Fruit fly (Drosophila melanogaster) whole organism, prepupa: Measurements from ENCODE around the gene CG13833.

ENCODE experiments used
- CG10631 ChIP-seq: fragments of 200-800 bp; sonication (Bioruptor generic); optimal IDR thresholded peaks from 2 replicates; lab custom pipeline; 2016; ENCODE audit warnings: missing biosample characterization, missing genetic modification characterization
- CG11902 ChIP-seq: fragments of 200-800 bp; sonication (Bioruptor generic); optimal IDR thresholded peaks from 3 replicates; lab custom pipeline; 2016; ENCODE audit warnings: missing biosample characterization, missing genetic modification characterization
- CG16779 ChIP-seq: fragments of 200-800 bp; sonication (Bioruptor generic); optimal IDR thresholded peaks from 3 replicates; lab custom pipeline; 2017; ENCODE audit warnings: missing biosample characterization, mild to moderate bottlenecking, missing genetic modification characterization
- CG32006 ChIP-seq: fragments of 200-800 bp; sonication (Bioruptor generic); optimal IDR thresholded peaks from 3 replicates; lab custom pipeline; 2017; ENCODE audit warnings: missing biosample characterization, mild to moderate bottlenecking, missing genetic modification characterization
- CG6854 ChIP-seq: fragments of 200-800 bp; sonication (Bioruptor generic); optimal IDR thresholded peaks from 2 replicates; lab custom pipeline; 2017; ENCODE audit warnings: missing biosample characterization, mild to moderate bottlenecking, missing genetic modification characterization
- Eip78C ChIP-seq: fragments of 200-800 bp; sonication (Bioruptor generic); peaks from one replicate; lab custom pipeline; 2016; ENCODE audit warnings: missing biosample characterization, missing genetic modification characterization
- Ets21C ChIP-seq: fragments of 200-800 bp; sonication (Bioruptor generic); optimal IDR thresholded peaks from 3 replicates; lab custom pipeline; 2016; ENCODE audit warnings: missing biosample characterization, missing genetic modification characterization
- Gug ChIP-seq: fragments of 200-800 bp; sonication (Bioruptor generic); IDR thresholded peaks from 2 replicates; pipeline ENCODE4 v1.3.6; 2022; ENCODE audit warnings: missing biosample characterization, missing genetic modification characterization
- OdsH ChIP-seq: fragments of 200-800 bp; sonication (Bioruptor generic); optimal IDR thresholded peaks from 3 replicates; lab custom pipeline; 2016; ENCODE audit warnings: missing biosample characterization, missing genetic modification characterization
- Sox15 ChIP-seq: fragments of 200-800 bp; sonication (Bioruptor generic); optimal IDR thresholded peaks from 3 replicates; lab custom pipeline; 2016; ENCODE audit warnings: missing biosample characterization, missing genetic modification characterization
- dsx ChIP-seq: fragments of 200-800 bp; optimal IDR thresholded peaks from 3 replicates; lab custom pipeline; 2019; ENCODE audit warnings: missing biosample characterization, mild to moderate bottlenecking, missing genetic modification characterization, moderate library complexity; ENCODE audit not compliant: poor library complexity, severe bottlenecking
- fkh ChIP-seq: fragments of 200-800 bp; sonication (Bioruptor generic); optimal IDR thresholded peaks from 3 replicates; lab custom pipeline; 2017; ENCODE audit warnings: missing biosample characterization, mild to moderate bottlenecking, missing genetic modification characterization, moderate library complexity
- topi ChIP-seq: fragments of 200-800 bp; sonication (Bioruptor generic); optimal IDR thresholded peaks from 3 replicates; lab custom pipeline; 2016; ENCODE audit warnings: missing biosample characterization, missing genetic modification characterization
- vri ChIP-seq: fragments of 200-800 bp; sonication (Bioruptor generic); optimal IDR thresholded peaks from 3 replicates; lab custom pipeline; 2016; ENCODE audit warnings: missing biosample characterization, mild to moderate bottlenecking, missing genetic modification characterization

dm6 chr3R:23012017-23012416, 23.3 kb downstream of the CG13833 start, which contains the start of gene CG6688:
- TF ChIP-seq Eip78C (GFP tag; lab: Kevin White, UChicago): peak; percentile 4
- TF ChIP-seq CG16779: no peak
- TF ChIP-seq CG32006 (GFP tag; lab: Kevin White, UChicago): no peak
- peak; percentile 16 for TF ChIP-seq fkh (GFP tag; lab: Kevin White, UChicago)
- TF ChIP-seq Gug (GFP tag; lab: Robert Waterston, UW): no peak
- TF ChIP-seq vri (GFP tag; lab: Kevin White, UChicago): no peak
- TF ChIP-seq CG10631 (GFP tag; lab: Kevin White, UChicago): no peak
- TF ChIP-seq OdsH (GFP tag; lab: Kevin White, UChicago): no peak
- TF ChIP-seq topi (GFP tag; lab: Kevin White, UChicago): no peak
- no peak for TF ChIP-seq dsx (GFP tag; lab: Kevin White, UChicago)
- TF ChIP-seq CG11902 (GFP tag; lab: Kevin White, UChicago): no peak
- no peak for TF ChIP-seq CG6854 (GFP tag; lab: Kevin White, UChicago)
- no peak for TF ChIP-seq Ets21C
- no peak for TF ChIP-seq Sox15 (GFP tag; lab: Kevin White, UChicago)
